Worm (Caenorhabditis elegans): ENCODE results near the gene dyf-13.

- no peak for TF ChIP-seq ceh-28 (tag; optimal IDR thresholded peaks at IDR 0.05)
- no peak for TF ChIP-seq F10B5.3 (tag; optimal IDR thresholded peaks at IDR 0.05)
- no peak for TF ChIP-seq zag-1 (tag; optimal IDR thresholded peaks at IDR 0.05)
Observed at ce11 chrII:7165749-7166148, 5.4 kb downstream of the dyf-13 start, which contains the start of gene mfsd-13.2.

Measured in whole organism, L4 larva.